Worm (Caenorhabditis elegans): ENCODE data around the gene F54D5.24.

The F54D5.24 gene

DNA sequence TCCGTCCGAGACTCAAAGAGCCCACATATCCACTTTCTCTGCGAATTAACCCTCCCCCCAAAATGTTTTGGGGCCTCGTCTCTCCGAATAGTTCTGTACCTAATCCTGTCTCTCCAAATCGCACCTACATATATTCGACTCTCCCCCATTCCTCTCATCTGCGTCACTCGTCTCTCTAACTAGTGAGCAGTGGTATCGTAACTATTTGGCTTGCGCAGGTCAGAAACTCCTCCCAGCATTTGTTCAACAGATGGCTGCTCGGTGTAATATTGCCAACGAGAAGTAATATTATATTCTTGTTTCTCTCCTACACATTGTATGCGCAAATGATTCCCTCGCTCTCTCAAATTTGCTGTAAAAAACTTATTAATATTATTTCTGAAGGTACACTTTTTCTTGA lies at the start of gene F54D5.24:
TSS of gene F54D5.24 (plus strand) at position 316 of the 400 bp plus-strand sequence.
- TF ChIP-seq ceh-28 (tag; optimal IDR thresholded peaks at IDR 0.05) = no peak
- TF ChIP-seq ceh-82 (tag; optimal IDR thresholded peaks at IDR 0.05) = no peak
- no peak for TF ChIP-seq nhr-77 (tag; optimal IDR thresholded peaks at IDR 0.05)
- TF ChIP-seq nhr-12 (tag; optimal IDR thresholded peaks at IDR 0.05) = no peak
- TF ChIP-seq pha-4 (tag; optimal IDR thresholded peaks at IDR 0.05) = peak; percentile 10

DNA sequence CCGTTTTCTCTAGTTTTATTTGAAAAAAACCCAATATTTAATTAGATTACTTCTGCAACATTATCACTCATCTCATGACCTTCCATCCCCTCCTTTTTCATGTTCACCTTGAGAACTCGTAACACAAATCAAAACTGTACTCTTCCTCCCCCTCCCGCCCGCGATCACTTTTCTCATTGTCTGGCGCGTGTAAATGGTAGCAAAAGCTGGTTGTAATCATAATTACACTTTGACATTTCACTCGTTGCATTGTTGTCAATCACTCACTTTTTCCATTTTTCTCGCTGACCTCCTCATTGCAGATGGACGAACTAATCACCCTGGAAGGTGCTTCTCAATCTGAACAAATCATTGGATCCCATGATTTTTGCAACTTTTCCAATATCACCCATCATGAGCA lies 45.4 kb upstream of the F54D5.24 start, which contains the start of gene npr-41:
TSS of gene npr-41 (plus strand) at position 301 of the 400 bp plus-strand sequence.
- TF ChIP-seq ceh-28 (tag; optimal IDR thresholded peaks at IDR 0.05) = no peak
- peak; percentile 69 for TF ChIP-seq nhr-25 (tag; optimal IDR thresholded peaks at IDR 0.05)

DNA sequence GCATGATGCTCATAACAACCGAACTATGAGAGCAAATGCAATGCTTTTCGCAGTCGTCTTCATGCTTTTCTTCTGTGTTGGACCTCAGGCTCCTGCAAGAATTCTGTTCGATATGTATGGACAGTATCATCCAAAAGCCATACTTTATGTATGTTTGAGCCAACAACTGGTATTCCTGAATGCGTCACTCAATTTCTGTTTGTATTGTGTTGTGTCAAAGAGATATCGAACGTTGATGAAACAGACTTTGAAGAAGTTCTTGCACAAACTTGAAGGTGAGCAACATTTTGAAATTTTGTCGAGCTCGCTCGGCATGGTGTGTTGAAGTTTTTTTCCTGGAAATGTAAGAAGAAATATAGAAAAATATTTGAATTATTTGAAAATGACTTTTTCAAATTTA lies 42.8 kb upstream of the F54D5.24 start:
- TF ChIP-seq ceh-82 (tag; optimal IDR thresholded peaks at IDR 0.05) (no peak), egl-27 (tag; optimal IDR thresholded peaks at IDR 0.05) (no peak), snpc-4 (tag; optimal IDR thresholded peaks at IDR 0.05) (no peak), nhr-77 (tag; optimal IDR thresholded peaks at IDR 0.05) (no peak)

DNA sequence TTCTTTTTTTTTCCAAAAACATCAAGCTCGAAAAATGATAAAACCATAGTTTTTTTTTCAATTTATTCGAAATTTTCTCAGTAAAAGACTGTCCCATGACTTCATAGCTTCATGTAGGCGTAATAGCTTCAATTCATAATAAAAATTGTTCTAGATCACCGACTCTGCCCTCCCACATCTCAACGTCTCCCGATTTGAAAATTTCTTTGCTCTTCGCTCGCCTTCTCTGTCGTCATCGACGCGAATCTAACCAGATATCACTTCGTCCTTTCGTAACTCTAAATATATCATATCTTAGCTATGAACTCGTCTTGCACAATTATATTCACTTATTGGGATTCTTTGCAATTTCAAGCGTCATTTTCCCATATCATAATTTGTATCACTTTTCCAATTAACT lies 41.0 kb upstream of the F54D5.24 start, which contains the start of gene srh-44:
TSS of gene srh-44 (plus strand) at position 301 of the 400 bp plus-strand sequence.
- TF ChIP-seq nhr-12 (tag; optimal IDR thresholded peaks at IDR 0.05) (no peak), pha-4 (tag; optimal IDR thresholded peaks at IDR 0.05) (no peak), sea-2 (GFP tag; optimal IDR thresholded peaks at IDR 0.05) (no peak), ceh-82 (tag; optimal IDR thresholded peaks at IDR 0.05) (no peak), lsy-12 (tag; optimal IDR thresholded peaks at IDR 0.05) (no peak), ama-1 (optimal IDR thresholded peaks at IDR 0.05) (no peak), nhr-43 (tag; optimal IDR thresholded peaks at IDR 0.05; ENCODE audit: poor library complexity, severe bottlenecking) (no peak), aly-2 (tag; optimal IDR thresholded peaks at IDR 0.05) (no peak), elt-3 (tag; optimal IDR thresholded peaks at IDR 0.05) (no peak), unc-39 (tag; optimal IDR thresholded peaks at IDR 0.05) (no peak), nhr-28 (tag; optimal IDR thresholded peaks at IDR 0.05) (no peak), zag-1 (tag; optimal IDR thresholded peaks at IDR 0.05) (no peak), ceh-9 (tag; optimal IDR thresholded peaks at IDR 0.05) (no peak), ZK546.5 (tag; optimal IDR thresholded peaks at IDR 0.05) (no peak)

DNA sequence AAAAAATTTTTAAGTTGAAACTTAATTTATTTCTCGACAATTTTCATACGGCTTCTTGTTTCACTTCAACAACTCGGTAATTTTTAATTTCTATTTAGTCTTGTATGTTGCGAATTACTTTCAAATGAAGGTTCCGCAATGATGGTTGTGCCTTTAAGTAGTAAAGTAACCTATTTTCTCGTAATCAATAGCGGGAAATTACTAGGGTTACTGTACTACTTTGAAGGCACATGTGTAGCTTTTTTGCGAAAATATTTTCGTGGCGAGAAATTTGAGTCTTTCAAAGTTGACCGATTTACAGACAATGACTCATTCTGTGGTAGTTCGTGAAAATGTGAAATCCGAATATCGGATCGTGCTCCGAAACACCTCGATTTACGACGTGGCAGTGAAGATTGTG lies 37.6 kb upstream of the F54D5.24 start, which contains the start of gene B0334.10:
TSS of gene B0334.10 (plus strand) at position 301 of the 400 bp plus-strand sequence.
- TF ChIP-seq mml-1 (tag; optimal IDR thresholded peaks at IDR 0.05) (no peak), nhr-11 (tag; optimal IDR thresholded peaks at IDR 0.05) (no peak), nhr-23 (tag; optimal IDR thresholded peaks at IDR 0.05) (no peak), egl-5 (tag; optimal IDR thresholded peaks at IDR 0.05) (no peak), R02D3.7 (tag; optimal IDR thresholded peaks at IDR 0.05) (no peak), nhr-67 (tag; optimal IDR thresholded peaks at IDR 0.05) (no peak), sea-2 (GFP tag; optimal IDR thresholded peaks at IDR 0.05) (no peak), pha-4 (tag; optimal IDR thresholded peaks at IDR 0.05) (no peak), ama-1 (optimal IDR thresholded peaks at IDR 0.05) (no peak), pqm-1 (tag; optimal IDR thresholded peaks at IDR 0.05) (no peak), nhr-28 (tag; optimal IDR thresholded peaks at IDR 0.05) (no peak), nhr-25 (tag; optimal IDR thresholded peaks at IDR 0.05) (no peak)

DNA sequence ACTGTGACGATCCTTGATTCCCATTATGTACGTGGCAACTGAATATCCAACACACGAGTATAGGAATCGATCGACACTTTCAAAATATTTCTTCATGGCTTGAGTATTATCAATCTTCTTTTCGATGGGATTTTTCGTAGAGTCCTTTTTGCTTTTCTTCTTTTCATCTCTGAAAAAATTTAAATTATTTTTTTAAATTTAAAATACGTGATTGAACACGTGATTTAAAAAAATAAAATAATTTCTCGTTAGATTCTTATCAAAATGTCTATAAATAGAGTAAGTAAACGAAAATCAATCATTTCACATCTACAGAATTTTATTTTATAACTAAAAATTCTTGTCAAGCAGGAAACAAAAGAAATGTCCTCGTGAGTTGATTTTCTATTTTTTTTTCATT lies 34.4 kb upstream of the F54D5.24 start, which contains the start of gene Y62F5A.10:
TSS of gene Y62F5A.10 (plus strand) at position 301 of the 400 bp plus-strand sequence.
- TF ChIP-seq nhr-67 (tag; optimal IDR thresholded peaks at IDR 0.05) = no peak
- no peak for TF ChIP-seq daf-12 (tag; optimal IDR thresholded peaks at IDR 0.05)
- TF ChIP-seq nhr-23 (tag; optimal IDR thresholded peaks at IDR 0.05) = no peak
- TF ChIP-seq ama-1 (optimal IDR thresholded peaks at IDR 0.05) = no peak

DNA sequence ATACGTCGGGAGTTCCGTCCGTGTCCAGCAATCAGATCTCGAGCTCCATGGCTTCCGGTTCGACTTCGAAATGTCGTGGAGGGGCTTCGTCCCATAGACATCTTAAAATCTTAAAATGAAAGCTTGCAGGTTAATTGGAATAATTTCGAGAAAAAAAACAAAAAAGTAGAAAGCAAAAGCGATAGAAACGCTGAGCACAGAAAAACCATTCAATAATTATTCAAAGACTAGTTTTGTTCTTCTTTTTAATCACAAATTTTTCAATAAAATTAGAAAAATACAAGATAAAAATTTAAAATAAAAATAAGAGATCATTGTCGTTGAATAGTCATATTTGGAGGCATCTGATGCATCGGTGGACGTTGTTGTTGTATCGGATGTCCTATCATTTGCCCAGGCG lies 28.8 kb upstream of the F54D5.24 start, which contains the start of gene age-1:
TSS of gene age-1 (minus strand) at position 101 of the 400 bp plus-strand sequence.
- TF ChIP-seq zag-1 (tag; optimal IDR thresholded peaks at IDR 0.05) (no peak), nhr-67 (tag; optimal IDR thresholded peaks at IDR 0.05) (no peak), elt-2 (tag; optimal IDR thresholded peaks at IDR 0.05) (no peak), nfya-1 (tag; optimal IDR thresholded peaks at IDR 0.05; ENCODE audit: insufficient read depth) (no peak), ceh-82 (tag; optimal IDR thresholded peaks at IDR 0.05) (no peak), aly-2 (tag; optimal IDR thresholded peaks at IDR 0.05) (no peak), nhr-76 (tag; optimal IDR thresholded peaks at IDR 0.05) (no peak), snpc-4 (tag; optimal IDR thresholded peaks at IDR 0.05) (no peak), egl-5 (tag; optimal IDR thresholded peaks at IDR 0.05) (no peak), lin-39 (tag; optimal IDR thresholded peaks at IDR 0.05) (no peak), unc-62 (GFP tag; optimal IDR thresholded peaks at IDR 0.05) (no peak), jun-1 (tag; optimal IDR thresholded peaks at IDR 0.05) (no peak), egl-27 (tag; optimal IDR thresholded peaks at IDR 0.05) (no peak), nhr-25 (tag; optimal IDR thresholded peaks at IDR 0.05) (no peak), ztf-11 (tag; optimal IDR thresholded peaks at IDR 0.05) (no peak), ceh-16 (tag; optimal IDR thresholded peaks at IDR 0.05) (no peak), nhr-12 (tag; optimal IDR thresholded peaks at IDR 0.05) (no peak), nhr-237 (tag; optimal IDR thresholded peaks at IDR 0.05) (no peak), ZK546.5 (tag; optimal IDR thresholded peaks at IDR 0.05) (no peak)
